Fruit fly (Drosophila melanogaster) whole organism, embryonic: ENCODE measurements around the gene Mec2.

Source experiments
- CG10267 ChIP-seq: fragments of 200-800 bp; sonication (Bioruptor generic); optimal IDR thresholded peaks from 2 replicates; lab custom pipeline; 2018; ENCODE audit warnings: missing biosample characterization, mild to moderate bottlenecking, missing genetic modification characterization, moderate library complexity
- CG11560 ChIP-seq: fragments of 200-800 bp; sonication (Bioruptor generic); IDR thresholded peaks from 3 replicates; pipeline ENCODE4 v1.3.6; 2022; ENCODE audit warnings: missing biosample characterization, missing genetic modification characterization
- CG11696 ChIP-seq: fragments of 200-800 bp; sonication (Bioruptor generic); IDR thresholded peaks from 2 replicates; pipeline ENCODE4 v1.3.6; 2022; ENCODE audit warnings: missing biosample characterization, missing genetic modification characterization
- CG12071 ChIP-seq: fragments of 200-800 bp; sonication (Bioruptor generic); optimal IDR thresholded peaks from 3 replicates; lab custom pipeline; 2018; ENCODE audit warnings: missing biosample characterization, mild to moderate bottlenecking, missing genetic modification characterization
- CG15601 ChIP-seq: fragments of 200-800 bp; sonication (Bioruptor generic); optimal IDR thresholded peaks from 3 replicates; lab custom pipeline; 2019; ENCODE audit warnings: missing biosample characterization, mild to moderate bottlenecking, missing genetic modification characterization, moderate library complexity
- CG17359 ChIP-seq: fragments of 200-800 bp; sonication (Bioruptor generic); optimal IDR thresholded peaks from 3 replicates; lab custom pipeline; 2018; ENCODE audit warnings: missing biosample characterization, mild to moderate bottlenecking, missing genetic modification characterization, moderate library complexity
- CG2889 ChIP-seq: fragments of 200-800 bp; sonication (Bioruptor generic); IDR thresholded peaks from 3 replicates; pipeline ENCODE4 v1.3.6; 2022; ENCODE audit warnings: missing biosample characterization, missing genetic modification characterization
- CG31224 ChIP-seq: fragments of 200-800 bp; sonication (Bioruptor generic); IDR thresholded peaks from 2 replicates; pipeline ENCODE4 v1.3.6; 2022; ENCODE audit warnings: missing biosample characterization, missing genetic modification characterization
- CG32532 ChIP-seq: fragments of 200-800 bp; sonication (Bioruptor generic); IDR thresholded peaks from 2 replicates; pipeline ENCODE4 v1.3.6; 2022; ENCODE audit warnings: missing biosample characterization, missing genetic modification characterization
- CG3281 ChIP-seq: fragments of 200-800 bp; sonication (Bioruptor generic); optimal IDR thresholded peaks from 3 replicates; lab custom pipeline; 2017; ENCODE audit warnings: missing biosample characterization, mild to moderate bottlenecking, missing genetic modification characterization
- CG34224 ChIP-seq: fragments of 200-800 bp; sonication (Bioruptor generic); IDR thresholded peaks from 3 replicates; pipeline ENCODE4 v1.3.6; 2022; ENCODE audit warnings: missing biosample characterization, missing genetic modification characterization; ENCODE audit not compliant: partially characterized antibody
- CG4360 ChIP-seq: fragments of 200-800 bp; sonication (Bioruptor generic); IDR thresholded peaks from 2 replicates; pipeline ENCODE4 v1.3.6; 2022; ENCODE audit warnings: missing biosample characterization, missing genetic modification characterization
- CG43689 ChIP-seq: fragments of 200-800 bp; sonication (Bioruptor generic); IDR thresholded peaks from 2 replicates; pipeline ENCODE4 v1.3.6; 2022; ENCODE audit warnings: missing biosample characterization, missing genetic modification characterization
- CG4707 ChIP-seq: fragments of 200-800 bp; sonication (Bioruptor generic); optimal IDR thresholded peaks from 2 replicates; lab custom pipeline; 2018; ENCODE audit warnings: missing biosample characterization, mild to moderate bottlenecking, missing genetic modification characterization, moderate library complexity
- CG6272 ChIP-seq: fragments of 200-800 bp; sonication (Bioruptor generic); IDR thresholded peaks from 2 replicates; pipeline ENCODE4 v1.3.6; 2022; ENCODE audit warnings: missing biosample characterization, missing genetic modification characterization
- CG6854 ChIP-seq: fragments of 200-800 bp; sonication (Bioruptor generic); optimal IDR thresholded peaks from 3 replicates; lab custom pipeline; 2017; ENCODE audit warnings: missing biosample characterization, mild to moderate bottlenecking, missing genetic modification characterization
- CG7372 ChIP-seq: fragments of 200-800 bp; sonication (Bioruptor generic); IDR thresholded peaks from 2 replicates; pipeline ENCODE4 v1.3.6; 2022; ENCODE audit warnings: missing biosample characterization, missing genetic modification characterization
- CG9609 ChIP-seq: fragments of 200-800 bp; sonication (Bioruptor generic); optimal IDR thresholded peaks from 3 replicates; lab custom pipeline; 2016; ENCODE audit warnings: missing biosample characterization, missing genetic modification characterization
- CG9727 ChIP-seq: fragments of 200-800 bp; sonication (Bioruptor generic); optimal IDR thresholded peaks from 3 replicates; lab custom pipeline; 2017; ENCODE audit warnings: missing biosample characterization, mild to moderate bottlenecking, missing genetic modification characterization
- D19A ChIP-seq: fragments of 200-800 bp; optimal IDR thresholded peaks from 3 replicates; lab custom pipeline; 2019; ENCODE audit warnings: missing biosample characterization, mild to moderate bottlenecking, missing genetic modification characterization, moderate library complexity
- Dbx ChIP-seq: fragments of 200-800 bp; sonication (Bioruptor generic); IDR thresholded peaks from 3 replicates; pipeline ENCODE4 v1.3.6; 2022; ENCODE audit warnings: missing biosample characterization, missing genetic modification characterization
- Deaf1 ChIP-seq: fragments of 200-800 bp; optimal IDR thresholded peaks from 3 replicates; lab custom pipeline; 2019; ENCODE audit warnings: missing biosample characterization, mild to moderate bottlenecking, missing genetic modification characterization, moderate library complexity
- Eip74EF ChIP-seq, 2 experiments: fragments of 200-800 bp in 1 of 2; fragments of >200 bp in 1 of 2; sonication (Bioruptor generic) in 1 of 2; optimal IDR thresholded peaks; 2 replicates each; lab custom pipeline; 2017 to 2019; ENCODE audit warnings: missing biosample characterization in 2 of 2, missing genetic modification characterization in 2 of 2, mild to moderate bottlenecking in 1 of 2, moderate library complexity in 1 of 2
- Hr3 ChIP-seq: fragments of 200-800 bp; sonication (Bioruptor generic); optimal IDR thresholded peaks from 3 replicates; lab custom pipeline; 2016; ENCODE audit warnings: missing biosample characterization, missing genetic modification characterization
- Kr ChIP-seq: fragments of 200-800 bp; sonication (Bioruptor generic); optimal IDR thresholded peaks from 2 replicates; lab custom pipeline; 2017; ENCODE audit warnings: missing biosample characterization, mild to moderate bottlenecking, missing genetic modification characterization
- Lhr ChIP-seq: fragments of 200-800 bp; sonication (Bioruptor generic); optimal IDR thresholded peaks from 3 replicates; lab custom pipeline; 2017; ENCODE audit warnings: mild to moderate bottlenecking, missing biosample characterization, missing genetic modification reagents, missing genetic modification characterization
- NFAT ChIP-seq: fragments of 200-800 bp; sonication (Bioruptor generic); IDR thresholded peaks from 2 replicates; pipeline ENCODE4 v1.3.6; 2022; ENCODE audit warnings: missing biosample characterization, missing genetic modification characterization
- Oaz ChIP-seq: fragments of 200-800 bp; sonication (Bioruptor generic); IDR thresholded peaks from 2 replicates; pipeline ENCODE4 v1.3.6; 2022; ENCODE audit warnings: missing biosample characterization, missing genetic modification characterization
- Opbp ChIP-seq: fragments of 200-800 bp; sonication (Bioruptor generic); IDR thresholded peaks from 3 replicates; pipeline ENCODE4 v1.3.6; 2022; ENCODE audit warnings: missing biosample characterization, missing genetic modification characterization; ENCODE audit not compliant: partially characterized antibody
- PHDP ChIP-seq: fragments of 200-800 bp; sonication (Bioruptor generic); optimal IDR thresholded peaks from 3 replicates; lab custom pipeline; 2018; ENCODE audit warnings: missing biosample characterization, mild to moderate bottlenecking, missing genetic modification characterization, moderate library complexity
- Rfx ChIP-seq: fragments of 200-800 bp; sonication (Bioruptor generic); IDR thresholded peaks from 2 replicates; pipeline ENCODE4 v1.3.6; 2022; ENCODE audit warnings: missing biosample characterization, missing genetic modification characterization
- Taf1 ChIP-seq: fragments of 200-800 bp; sonication (Bioruptor generic); IDR thresholded peaks from 2 replicates; pipeline ENCODE4 v1.3.6; 2022; ENCODE audit warnings: missing biosample characterization, missing genetic modification characterization
- Tbp ChIP-seq: fragments of >200 bp; optimal IDR thresholded peaks from 2 replicates; lab custom pipeline; 2018; ENCODE audit warnings: missing biosample characterization, missing genetic modification characterization
- ato ChIP-seq: fragments of 200-800 bp; sonication (Bioruptor generic); IDR thresholded peaks from 2 replicates; pipeline ENCODE4 v1.3.6; 2022; ENCODE audit warnings: missing biosample characterization, missing genetic modification characterization; ENCODE audit not compliant: partially characterized antibody
- caup ChIP-seq: fragments of 200-800 bp; sonication (Bioruptor generic); optimal IDR thresholded peaks from 3 replicates; lab custom pipeline; 2017; ENCODE audit warnings: missing biosample characterization, mild to moderate bottlenecking, missing genetic modification characterization, moderate library complexity; ENCODE audit not compliant: severe bottlenecking
- dati ChIP-seq: fragments of 200-800 bp; sonication (Bioruptor generic); IDR thresholded peaks from 2 replicates; pipeline ENCODE4 v1.3.6; 2022; ENCODE audit warnings: missing biosample characterization, missing genetic modification characterization
- dm ChIP-seq: fragments of 200-800 bp; sonication (Bioruptor generic); optimal IDR thresholded peaks from 3 replicates; lab custom pipeline; 2016; ENCODE audit warnings: missing biosample characterization, missing genetic modification characterization
- fd96Cb ChIP-seq: fragments of 200-800 bp; sonication (Bioruptor generic); optimal IDR thresholded peaks from 2 replicates; lab custom pipeline; 2018; ENCODE audit warnings: missing biosample characterization, mild to moderate bottlenecking, missing genetic modification characterization, moderate library complexity
- gem ChIP-seq: fragments of 200-800 bp; sonication (Bioruptor generic); optimal IDR thresholded peaks from 2 replicates; lab custom pipeline; 2019; ENCODE audit warnings: missing biosample characterization, mild to moderate bottlenecking, missing genetic modification characterization, moderate library complexity
- ken ChIP-seq: fragments of 200-800 bp; sonication (Bioruptor generic); IDR thresholded peaks from 3 replicates; pipeline ENCODE4 v1.3.6; 2022; ENCODE audit warnings: missing biosample characterization, missing genetic modification characterization
- lov ChIP-seq, 2 experiments: fragments of 200-800 bp in 1 of 2; fragments of >200 bp in 1 of 2; sonication (Bioruptor generic) in 1 of 2; IDR thresholded peaks in 1 of 2; optimal IDR thresholded peaks in 1 of 2; 2 replicates in 1 of 2; 3 replicates in 1 of 2; pipeline versions ENCODE4 v1.3.6 to Lab custom; 2017 to 2022; ENCODE audit warnings: missing biosample characterization in 1 of 2, missing genetic modification characterization in 1 of 2
- sc ChIP-seq, 3 experiments: fragments of >200 bp in 2 of 3; fragments of 200-800 bp in 1 of 3; sonication (Bioruptor generic) in 1 of 3; optimal IDR thresholded peaks; 2 replicates in 2 of 3; 3 replicates in 1 of 3; lab custom pipeline; 2017; ENCODE audit warnings: mild to moderate bottlenecking in 1 of 3, missing biosample characterization in 1 of 3, missing genetic modification characterization in 1 of 3, missing genetic modification reagents in 1 of 3
- seq ChIP-seq: fragments of 200-800 bp; sonication (Bioruptor generic); IDR thresholded peaks from 2 replicates; pipeline ENCODE4 v1.3.6; 2022; ENCODE audit warnings: missing biosample characterization, missing genetic modification characterization
- shn ChIP-seq: fragments of 200-800 bp; sonication (Bioruptor generic); optimal IDR thresholded peaks from 3 replicates; lab custom pipeline; 2016; ENCODE audit warnings: missing biosample characterization, missing genetic modification characterization
- sisA ChIP-seq: fragments of 200-800 bp; sonication (Bioruptor generic); IDR thresholded peaks from 2 replicates; pipeline ENCODE4 v1.3.6; 2022; ENCODE audit warnings: missing biosample characterization, missing genetic modification characterization
- sna ChIP-seq: fragments of 200-800 bp; sonication (Bioruptor generic); IDR thresholded peaks from 2 replicates; pipeline ENCODE4 v1.3.6; 2022; ENCODE audit warnings: missing biosample characterization, missing genetic modification characterization; ENCODE audit not compliant: partially characterized antibody
- sob ChIP-seq: fragments of 200-800 bp; sonication (Bioruptor generic); IDR thresholded peaks from 2 replicates; pipeline ENCODE4 v1.3.6; 2022; ENCODE audit warnings: missing biosample characterization, missing genetic modification characterization
- tin ChIP-seq: fragments of 200-800 bp; sonication (Bioruptor generic); optimal IDR thresholded peaks from 3 replicates; lab custom pipeline; 2016; ENCODE audit warnings: missing biosample characterization, missing genetic modification characterization
- zen2 ChIP-seq: fragments of 200-800 bp; sonication (Bioruptor generic); IDR thresholded peaks from 3 replicates; pipeline ENCODE4 v1.3.6; 2022; ENCODE audit warnings: missing biosample characterization, missing genetic modification characterization; ENCODE audit not compliant: partially characterized antibody

The Mec2 gene

DNA sequence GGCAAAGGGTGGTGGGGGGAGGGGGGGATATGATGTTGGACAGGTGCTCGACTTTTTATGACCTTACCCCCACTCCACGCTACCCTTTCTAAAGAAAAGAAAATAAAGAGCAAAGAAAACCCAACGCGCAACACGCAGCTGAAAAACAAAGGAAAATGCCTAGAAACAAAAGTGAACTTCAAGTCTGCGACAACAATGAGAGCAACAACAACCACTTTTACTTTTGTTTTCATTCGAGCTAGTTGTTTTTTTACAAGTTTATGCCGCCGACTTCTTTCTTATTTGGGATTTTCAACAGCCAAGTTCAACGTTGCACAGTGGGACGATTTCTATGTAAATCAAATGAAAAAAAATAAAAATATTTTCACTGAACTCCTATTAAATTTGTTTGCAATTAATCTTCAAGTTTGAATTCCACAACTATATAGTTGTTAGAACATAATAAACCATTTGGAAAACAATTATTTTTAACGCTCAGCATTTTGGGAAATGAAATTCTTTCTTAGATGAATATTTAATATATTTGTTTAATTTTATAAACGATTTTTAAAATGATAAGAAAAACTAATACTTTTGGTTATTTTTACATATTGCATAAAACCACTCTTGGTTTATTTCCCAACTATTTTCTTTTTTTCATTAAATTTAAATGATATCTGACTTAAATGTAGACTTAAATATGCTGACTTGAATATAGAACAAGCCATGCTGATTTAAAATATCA lies 36.9 kb downstream of the Mec2 start:
- TF ChIP-seq caup (GFP tag; lab: Kevin White, UChicago) = no peak
- TF ChIP-seq PHDP (tag; lab: Kevin White, UChicago) = peak; percentile 38
- TF ChIP-seq sisA (GFP tag; lab: Robert Waterston, UW) = no peak
- peak; percentile 42 for TF ChIP-seq CG17359 (tag; lab: Kevin White, UChicago)
- TF ChIP-seq CG43689 (GFP tag; lab: Robert Waterston, UW) = no peak
- peak; percentile 53 for TF ChIP-seq fd96Cb (tag; lab: Kevin White, UChicago)
- TF ChIP-seq CG2889 (GFP tag; lab: Robert Waterston, UW) = no peak
- TF ChIP-seq ato (GFP tag; lab: Robert Waterston, UW) = no peak
- TF ChIP-seq Tbp = no peak
- TF ChIP-seq Kr (GFP tag; lab: Kevin White, UChicago) = no peak
- TF ChIP-seq Hr3 (GFP tag; lab: Kevin White, UChicago) = peak; percentile 37
- no peak for TF ChIP-seq Dbx (GFP tag; lab: Robert Waterston, UW)
- no peak for TF ChIP-seq shn (GFP tag; lab: Kevin White, UChicago)
- TF ChIP-seq Deaf1 (tag; lab: Kevin White, UChicago) = no peak
- TF ChIP-seq CG31224 (GFP tag; lab: Robert Waterston, UW) = no peak
- no peak for TF ChIP-seq CG4707
- TF ChIP-seq Oaz (GFP tag; lab: Robert Waterston, UW) = no peak
- TF ChIP-seq CG12071 (GFP tag; lab: Kevin White, UChicago) = no peak
- no peak for TF ChIP-seq sc (optimal IDR thresholded peaks at IDR 0.05; lab: Kevin White, UChicago)
- peak; percentile 30 for TF ChIP-seq sc (GFP tag; optimal IDR thresholded peaks at IDR 0.05; lab: Kevin White, UChicago)
- no peak for TF ChIP-seq Lhr (GFP tag; lab: Kevin White, UChicago)
- no peak for TF ChIP-seq lov (optimal IDR thresholded peaks at IDR 0.05; lab: Kevin White, UChicago)
- no peak for TF ChIP-seq lov (GFP tag; IDR thresholded peaks at IDR 0.05; lab: Robert Waterston, UW)
- no peak for TF ChIP-seq CG11696
- no peak for TF ChIP-seq seq (GFP tag; lab: Robert Waterston, UW)
- TF ChIP-seq CG15601 (tag; lab: Kevin White, UChicago) = peak; percentile 20
- TF ChIP-seq CG6272 (GFP tag; lab: Robert Waterston, UW) = no peak
- no peak for TF ChIP-seq sna
- no peak for TF ChIP-seq dati
- no peak for TF ChIP-seq Opbp (GFP tag; lab: Robert Waterston, UW)
- TF ChIP-seq CG10267 (tag; lab: Kevin White, UChicago) = peak; percentile 31
- no peak for TF ChIP-seq CG34224 (GFP tag; lab: Robert Waterston, UW)
- no peak for TF ChIP-seq ken
- no peak for TF ChIP-seq zen2
- TF ChIP-seq sob = no peak
- peak; percentile 75 for TF ChIP-seq gem (tag; lab: Kevin White, UChicago)
- TF ChIP-seq CG11560 (tag; lab: Robert Waterston, UW) = no peak
- TF ChIP-seq CG9609 = no peak
- TF ChIP-seq Eip74EF (GFP tag; optimal IDR thresholded peaks at IDR 0.05; lab: Kevin White, UChicago) = peak in 1 of 2 experiments; percentile 22
- peak; percentile 43 for TF ChIP-seq D19A
- no peak for TF ChIP-seq CG7372 (GFP tag; lab: Robert Waterston, UW)
- TF ChIP-seq CG9727 = peak; percentile 65
- TF ChIP-seq CG4360 (GFP tag; lab: Robert Waterston, UW) = no peak
- TF ChIP-seq CG32532 (GFP tag; lab: Robert Waterston, UW) = no peak
- TF ChIP-seq CG6854 (GFP tag; lab: Kevin White, UChicago) = no peak
- TF ChIP-seq Taf1 (GFP tag; lab: Robert Waterston, UW) = no peak
- no peak for TF ChIP-seq Rfx (GFP tag; lab: Robert Waterston, UW)
- TF ChIP-seq tin = peak; percentile 5
- TF ChIP-seq CG3281 (GFP tag; lab: Kevin White, UChicago) = peak; percentile 39
- TF ChIP-seq dm (GFP tag; lab: Kevin White, UChicago) = no peak
- no peak for TF ChIP-seq NFAT (GFP tag; lab: Robert Waterston, UW)
